Worm (Caenorhabditis elegans) whole organism, L1 larva: ENCODE data around the gene srb-3.

Experiments
- C16A3.4 ChIP-seq: fragments of 150-350 bp; optimal IDR thresholded peaks from 2 replicates; lab custom pipeline; 2014; ENCODE audit warnings: missing biosample characterization, missing genetic modification characterization
- C34B4.2 ChIP-seq: sonication (generic microtip); optimal IDR thresholded peaks from 2 replicates; lab custom pipeline; 2017; ENCODE audit warnings: mild to moderate bottlenecking, missing genetic modification characterization, missing compliant biosample characterization
- F16B12.6 ChIP-seq: fragments of 150-350 bp; optimal IDR thresholded peaks from 2 replicates; lab custom pipeline; 2014; ENCODE audit warnings: missing biosample characterization, missing genetic modification characterization
- Y116A8C.19 ChIP-seq: sonication (generic microtip); optimal IDR thresholded peaks from 2 replicates; lab custom pipeline; 2016; ENCODE audit warnings: missing compliant biosample characterization, missing genetic modification characterization, borderline replicate concordance
- ama-1 ChIP-seq: fragments of 150-350 bp; optimal IDR thresholded peaks from 2 replicates; lab custom pipeline; 2014
- blmp-1 ChIP-seq: fragments of 150-350 bp; optimal IDR thresholded peaks from 2 replicates; lab custom pipeline; 2014; ENCODE audit warnings: missing biosample characterization, missing genetic modification characterization
- ceh-82 ChIP-seq, 3 experiments: fragments of 150-350 bp in 1 of 3; sonication (generic microtip) in 2 of 3; optimal IDR thresholded peaks; 2 replicates each; lab custom pipeline; 2014 to 2017; ENCODE audit warnings: missing biosample characterization in 3 of 3, missing genetic modification characterization in 3 of 3
- ceh-90 ChIP-seq: sonication (generic microtip); optimal IDR thresholded peaks from 2 replicates; lab custom pipeline; 2016; ENCODE audit warnings: missing genetic modification characterization, missing compliant biosample characterization
- ces-1 ChIP-seq: fragments of 150-350 bp; optimal IDR thresholded peaks from 2 replicates; lab custom pipeline; 2014; ENCODE audit warnings: missing biosample characterization, missing genetic modification reagents, missing genetic modification characterization
- dsc-1 ChIP-seq: sonication (generic microtip); optimal IDR thresholded peaks from 2 replicates; lab custom pipeline; 2016; ENCODE audit warnings: mild to moderate bottlenecking, missing genetic modification characterization, missing compliant biosample characterization
- efl-3 ChIP-seq: fragments of 200-800 bp; sonication (Bioruptor generic); optimal IDR thresholded peaks from 2 replicates; lab custom pipeline; 2018; ENCODE audit warnings: mild to moderate bottlenecking, missing genetic modification characterization, missing compliant biosample characterization
- egl-27 ChIP-seq, 2 experiments: fragments of 150-350 bp in 1 of 2; sonication (generic microtip); optimal IDR thresholded peaks; 3 replicates each; lab custom pipeline; 2017 to 2018; ENCODE audit warnings: missing biosample characterization in 2 of 2, missing genetic modification characterization in 2 of 2, missing genetic modification reagents in 2 of 2
- elt-2 ChIP-seq: sonication (generic microtip); optimal IDR thresholded peaks from 2 replicates; lab custom pipeline; 2016; ENCODE audit warnings: missing genetic modification characterization, mild to moderate bottlenecking, inconsistent platforms, missing compliant biosample characterization, missing genetic modification reagents
- fkh-10 ChIP-seq: sonication (generic microtip); optimal IDR thresholded peaks from 2 replicates; lab custom pipeline; 2017; ENCODE audit warnings: missing biosample characterization, missing genetic modification reagents, missing genetic modification characterization
- fkh-8 ChIP-seq: sonication (generic microtip); optimal IDR thresholded peaks from 2 replicates; lab custom pipeline; 2016; ENCODE audit warnings: mild to moderate bottlenecking, missing genetic modification characterization, missing compliant biosample characterization
- fos-1 ChIP-seq: fragments of 150-350 bp; optimal IDR thresholded peaks from 2 replicates; lab custom pipeline; 2014; ENCODE audit warnings: missing biosample characterization, missing genetic modification characterization
- hlh-4 ChIP-seq: sonication (generic microtip); optimal IDR thresholded peaks from 2 replicates; lab custom pipeline; 2016; ENCODE audit warnings: mild to moderate bottlenecking, missing genetic modification characterization, missing compliant biosample characterization
- irx-1 ChIP-seq: sonication (generic microtip); optimal IDR thresholded peaks from 2 replicates; lab custom pipeline; 2016; ENCODE audit warnings: missing genetic modification characterization, missing compliant biosample characterization
- isw-1 ChIP-seq: fragments of 200-800 bp; sonication (Bioruptor generic); IDR thresholded peaks from 2 replicates; pipeline ENCODE4 v1.3.6; 2022; ENCODE audit warnings: missing genetic modification characterization, missing compliant biosample characterization
- lin-14 ChIP-seq: fragments of 200-800 bp; sonication (Bioruptor generic); optimal IDR thresholded peaks from 2 replicates; lab custom pipeline; 2018; ENCODE audit warnings: mild to moderate bottlenecking, missing genetic modification characterization, moderate library complexity, missing compliant biosample characterization
- lin-15B ChIP-seq: fragments of 150-350 bp; sonication (generic microtip); optimal IDR thresholded peaks from 3 replicates; lab custom pipeline; 2014; ENCODE audit warnings: missing biosample characterization, missing genetic modification characterization
- lin-35 ChIP-seq, 2 experiments: fragments of 150-350 bp; optimal IDR thresholded peaks; 2 replicates each; lab custom pipeline; 2014; ENCODE audit warnings: missing biosample characterization in 2 of 2, missing genetic modification characterization in 2 of 2, missing genetic modification reagents in 2 of 2
- lin-39 ChIP-seq: fragments of 150-350 bp; optimal IDR thresholded peaks from 2 replicates; lab custom pipeline; 2014; ENCODE audit warnings: missing biosample characterization, missing genetic modification reagents, missing genetic modification characterization
- lir-3 ChIP-seq: sonication (generic microtip); optimal IDR thresholded peaks from 2 replicates; lab custom pipeline; 2016; ENCODE audit warnings: mild to moderate bottlenecking, missing genetic modification characterization, moderate library complexity, missing compliant biosample characterization; ENCODE audit not compliant: poor library complexity
- lsy-2 ChIP-seq, 2 experiments: fragments of 150-350 bp; optimal IDR thresholded peaks; 2 replicates each; lab custom pipeline; 2014; ENCODE audit warnings: missing biosample characterization in 2 of 2, missing genetic modification characterization in 2 of 2
- mab-9 ChIP-seq: fragments of 200-800 bp; sonication (Bioruptor generic); IDR thresholded peaks from 2 replicates; pipeline ENCODE4 v1.3.6; 2022; ENCODE audit warnings: missing genetic modification reagents, missing genetic modification characterization, missing compliant biosample characterization
- mef-2 ChIP-seq: fragments of 150-350 bp; optimal IDR thresholded peaks from 2 replicates; lab custom pipeline; 2014; ENCODE audit warnings: missing biosample characterization, missing genetic modification characterization
- mep-1 ChIP-seq: fragments of 150-350 bp; optimal IDR thresholded peaks from 2 replicates; lab custom pipeline; 2014; ENCODE audit warnings: missing biosample characterization, missing genetic modification characterization
- nhr-11 ChIP-seq: fragments of 150-350 bp; optimal IDR thresholded peaks from 2 replicates; lab custom pipeline; 2014; ENCODE audit warnings: missing biosample characterization, missing genetic modification characterization
- nhr-12 ChIP-seq: sonication (generic microtip); optimal IDR thresholded peaks from 2 replicates; lab custom pipeline; 2017; ENCODE audit warnings: missing biosample characterization, missing genetic modification characterization
- nhr-19 ChIP-seq: fragments of 200-800 bp; sonication (Bioruptor generic); conservative IDR thresholded peaks from 2 replicates; pipeline ENCODE4 v1.3.6; 2022; ENCODE audit warnings: missing genetic modification characterization, missing compliant biosample characterization
- nhr-20 ChIP-seq: sonication (generic microtip); optimal IDR thresholded peaks from 2 replicates; lab custom pipeline; 2016; ENCODE audit warnings: mild to moderate bottlenecking, missing genetic modification characterization, missing compliant biosample characterization
- nhr-237 ChIP-seq: fragments of 150-350 bp; optimal IDR thresholded peaks from 2 replicates; lab custom pipeline; 2014; ENCODE audit warnings: missing biosample characterization, missing genetic modification characterization
- nhr-47 ChIP-seq: sonication (generic microtip); optimal IDR thresholded peaks from 2 replicates; lab custom pipeline; 2016; ENCODE audit warnings: mild to moderate bottlenecking, missing genetic modification characterization, moderate library complexity, missing compliant biosample characterization
- nhr-85 ChIP-seq: sonication (generic microtip); peaks from one replicate; lab custom pipeline; 2016; ENCODE audit warnings: missing genetic modification characterization, inconsistent platforms, missing compliant biosample characterization
- nhr-90 ChIP-seq: sonication (generic microtip); optimal IDR thresholded peaks from 2 replicates; lab custom pipeline; 2016; ENCODE audit warnings: mild to moderate bottlenecking, missing genetic modification characterization, missing compliant biosample characterization; ENCODE audit not compliant: poor library complexity
- rnt-1 ChIP-seq: sonication (generic microtip); optimal IDR thresholded peaks from 2 replicates; lab custom pipeline; 2016; ENCODE audit warnings: mild to moderate bottlenecking, missing genetic modification characterization, moderate library complexity, missing compliant biosample characterization
- snpc-4 ChIP-seq: fragments of 150-350 bp; optimal IDR thresholded peaks from 2 replicates; lab custom pipeline; 2014; ENCODE audit warnings: missing biosample characterization, missing genetic modification characterization
- snu-23 ChIP-seq: sonication (generic microtip); optimal IDR thresholded peaks from 2 replicates; lab custom pipeline; 2016; ENCODE audit warnings: missing genetic modification characterization, missing compliant biosample characterization
- sox-4 ChIP-seq: sonication (generic microtip); optimal IDR thresholded peaks from 2 replicates; lab custom pipeline; 2016; ENCODE audit warnings: missing genetic modification characterization, missing compliant biosample characterization
- sptf-1 ChIP-seq: fragments of 150-350 bp; optimal IDR thresholded peaks from 2 replicates; lab custom pipeline; 2014; ENCODE audit warnings: missing biosample characterization, missing genetic modification characterization
- sup-37 ChIP-seq: fragments of 200-800 bp; sonication (Bioruptor generic); optimal IDR thresholded peaks from 2 replicates; lab custom pipeline; 2018; ENCODE audit warnings: mild to moderate bottlenecking, missing genetic modification characterization, missing compliant biosample characterization
- swsn-7 ChIP-seq: sonication (generic microtip); optimal IDR thresholded peaks from 2 replicates; lab custom pipeline; 2016; ENCODE audit warnings: missing genetic modification characterization, missing compliant biosample characterization
- tbx-2 ChIP-seq: sonication (generic microtip); optimal IDR thresholded peaks from 2 replicates; lab custom pipeline; 2016; ENCODE audit warnings: missing genetic modification characterization, missing compliant biosample characterization
- unc-30 ChIP-seq: sonication (generic microtip); optimal IDR thresholded peaks from 2 replicates; lab custom pipeline; 2017; ENCODE audit warnings: missing biosample characterization, missing genetic modification characterization
- unc-62 ChIP-seq: fragments of 150-350 bp; optimal IDR thresholded peaks from 2 replicates; lab custom pipeline; 2014; ENCODE audit warnings: missing biosample characterization, missing genetic modification reagents, missing genetic modification characterization
- xbp-1 ChIP-seq: sonication (generic microtip); optimal IDR thresholded peaks from 2 replicates; lab custom pipeline; 2016; ENCODE audit warnings: missing genetic modification characterization, missing compliant biosample characterization
- zag-1 ChIP-seq: fragments of 150-350 bp; optimal IDR thresholded peaks from 2 replicates; lab custom pipeline; 2014; ENCODE audit warnings: missing biosample characterization, missing genetic modification characterization
- ztf-11 ChIP-seq, 2 experiments: sonication (generic microtip); optimal IDR thresholded peaks; 2 replicates each; lab custom pipeline; 2016 to 2017; ENCODE audit warnings: missing genetic modification characterization in 2 of 2, missing biosample characterization in 1 of 2, missing compliant biosample characterization in 1 of 2
- ztf-4 ChIP-seq: fragments of 150-350 bp; optimal IDR thresholded peaks from 2 replicates; lab custom pipeline; 2014; ENCODE audit warnings: missing biosample characterization, missing genetic modification characterization

The srb-3 gene

DNA sequence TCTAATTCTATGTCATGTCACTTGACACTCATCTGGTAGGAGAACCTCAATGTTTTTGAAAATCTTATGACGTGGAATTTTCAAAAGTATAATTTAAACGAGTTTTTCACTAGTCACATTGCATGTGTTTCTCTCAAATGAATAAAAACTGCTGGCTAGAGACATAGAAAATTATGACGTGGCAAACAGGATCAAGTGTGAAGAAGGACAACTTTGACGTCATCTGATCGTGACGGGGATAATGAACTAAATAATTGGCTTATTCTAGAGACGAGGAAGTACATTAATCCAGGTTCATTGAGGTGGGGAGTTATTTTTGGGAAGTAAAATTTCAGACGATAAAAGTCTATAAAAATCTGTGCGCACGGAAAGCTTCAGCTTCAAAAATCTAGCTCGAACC is 16.6 kb upstream of the srb-3 start (continued):
- TF ChIP-seq isw-1 (GFP tag; lab: Robert Waterston, UW) (no peak), egl-27 (tag; optimal IDR thresholded peaks at IDR 0.05; lab: Kevin White, UChicago) (no peak), lin-15B (tag; lab: Kevin White, UChicago) (no peak), ceh-90 (no peak), unc-62 (GFP tag; lab: Kevin White, UChicago) (no peak), blmp-1 (tag; lab: Kevin White, UChicago) (peak; percentile 19), nhr-20 (tag; lab: Kevin White, UChicago) (peak; percentile 9), swsn-7 (tag; lab: Kevin White, UChicago) (peak; percentile 3), C16A3.4 (tag; lab: Kevin White, UChicago) (no peak), nhr-85 (peak; percentile 52)

- no peak for TF ChIP-seq fos-1 (tag; lab: Kevin White, UChicago)
- TF ChIP-seq unc-30 (tag; lab: Kevin White, UChicago), result no peak
- peak; percentile 34 for TF ChIP-seq dsc-1 (tag; lab: Kevin White, UChicago)
- TF ChIP-seq ztf-11 (tag; optimal IDR thresholded peaks at IDR 0.05; lab: Kevin White, UChicago), result no peak
- no peak for TF ChIP-seq nhr-237 (tag; lab: Kevin White, UChicago)
- TF ChIP-seq hlh-4 (tag; lab: Kevin White, UChicago), result no peak
- TF ChIP-seq rnt-1 (tag; lab: Kevin White, UChicago), result peak; percentile 54
- peak; percentile 30 for TF ChIP-seq tbx-2 (tag; lab: Kevin White, UChicago)
- peak; percentile 30 for TF ChIP-seq snpc-4
- TF ChIP-seq fkh-8 (tag; lab: Kevin White, UChicago), result peak; percentile 66
- TF ChIP-seq sox-4 (tag; lab: Kevin White, UChicago), result no peak
- TF ChIP-seq Y116A8C.19 (tag; lab: Kevin White, UChicago), result no peak
- TF ChIP-seq mab-9 (GFP tag; lab: Robert Waterston, UW), result no peak
- TF ChIP-seq sup-37 (GFP tag; lab: Kevin White, UChicago), result no peak
- TF ChIP-seq ces-1 (GFP tag; lab: Kevin White, UChicago), result no peak
- TF ChIP-seq ama-1 (lab: Kevin White, UChicago), result peak; percentile 48
- peak; percentile 53 for TF ChIP-seq lir-3 (tag; lab: Kevin White, UChicago)
- TF ChIP-seq nhr-47 (tag; lab: Kevin White, UChicago), result peak; percentile 73
- TF ChIP-seq ztf-4 (tag; lab: Kevin White, UChicago), result peak; percentile 71
- peak; percentile 77 for TF ChIP-seq mep-1 (tag; lab: Kevin White, UChicago)
- TF ChIP-seq ceh-90, result no peak
- TF ChIP-seq nhr-85, result peak; percentile 85
- TF ChIP-seq lin-39 (tag; lab: Kevin White, UChicago), result no peak
- peak; percentile 80 for TF ChIP-seq nhr-20 (tag; lab: Kevin White, UChicago)
- TF ChIP-seq sptf-1 (tag; lab: Kevin White, UChicago), result no peak
- TF ChIP-seq lin-14 (GFP tag; lab: Kevin White, UChicago), result peak; percentile 82
- peak; percentile 2 for TF ChIP-seq mef-2
- TF ChIP-seq snu-23 (GFP tag; lab: Kevin White, UChicago), result peak; percentile 74
- peak; percentile 97 for TF ChIP-seq elt-2 (tag; lab: Kevin White, UChicago)
- TF ChIP-seq isw-1 (GFP tag; lab: Robert Waterston, UW), result no peak
- no peak for TF ChIP-seq zag-1 (tag; lab: Kevin White, UChicago)
- no peak for TF ChIP-seq nhr-11 (tag; lab: Kevin White, UChicago)
- peak; percentile 58 to 76 for TF ChIP-seq lin-35 (GFP tag; optimal IDR thresholded peaks at IDR 0.05; lab: Kevin White, UChicago)
- TF ChIP-seq blmp-1 (tag; lab: Kevin White, UChicago), result no peak
- peak; percentile 63 for TF ChIP-seq nhr-19
- TF ChIP-seq nhr-90 (tag; lab: Kevin White, UChicago), result peak; percentile 45
- TF ChIP-seq ceh-82 (tag; optimal IDR thresholded peaks at IDR 0.05; lab: Kevin White, UChicago), result peak in 2 of 3 experiments; percentile 35 to 36
- TF ChIP-seq xbp-1, result peak; percentile 69
- peak; percentile 15 for TF ChIP-seq C16A3.4 (tag; lab: Kevin White, UChicago)
- TF ChIP-seq fkh-10 (GFP tag; lab: Kevin White, UChicago), result no peak
- TF ChIP-seq lin-15B (tag; lab: Kevin White, UChicago), result no peak
- TF ChIP-seq unc-62 (GFP tag; lab: Kevin White, UChicago), result no peak
- TF ChIP-seq egl-27 (tag; optimal IDR thresholded peaks at IDR 0.05; lab: Kevin White, UChicago), result no peak
- no peak for TF ChIP-seq F16B12.6 (tag; lab: Kevin White, UChicago)
- TF ChIP-seq efl-3 (GFP tag; lab: Kevin White, UChicago), result no peak
- TF ChIP-seq C34B4.2 (tag; lab: Kevin White, UChicago), result no peak
- TF ChIP-seq nhr-12 (tag; lab: Kevin White, UChicago), result no peak
- peak; percentile 9 for TF ChIP-seq irx-1 (tag; lab: Kevin White, UChicago)
- peak; percentile 57 to 67 for TF ChIP-seq lsy-2 (tag; optimal IDR thresholded peaks at IDR 0.05; lab: Kevin White, UChicago)
These were observed 15.8 kb upstream of the srb-3 start for ce11 chrII:5182451-5182850.
